Worm (Caenorhabditis elegans): ENCODE results near the gene F40A3.4.

The F40A3.4 gene

DNA sequence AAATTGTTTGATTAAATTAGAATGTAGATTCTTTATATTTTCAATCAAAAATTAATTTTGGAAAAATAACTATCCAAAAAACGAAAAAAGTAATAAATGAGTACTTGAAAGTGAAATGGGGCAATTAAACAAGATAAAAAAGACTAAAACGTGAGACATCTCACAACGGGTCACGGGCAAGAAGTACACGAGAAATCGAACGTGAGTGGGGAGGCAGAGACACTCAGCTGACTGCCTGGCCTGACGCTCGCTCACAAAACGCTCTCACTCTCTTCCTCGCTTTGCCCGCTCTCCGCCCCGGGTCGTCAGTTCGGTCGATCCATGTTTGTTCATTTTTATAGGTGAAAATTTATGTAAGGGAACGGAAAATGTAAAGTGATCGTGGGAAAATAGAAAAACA is 27.3 kb upstream of the F40A3.4 start:
- peak; percentile 1 for TF ChIP-seq cog-1 (tag; optimal IDR thresholded peaks at IDR 0.05)
- TF ChIP-seq tab-1 (GFP tag; IDR thresholded peaks at IDR 0.05) = no peak

ce11 chrV:7852078-7852477 is 23.5 kb upstream of the F40A3.4 start:
- no peak for TF ChIP-seq ztf-29 (GFP tag; IDR thresholded peaks at IDR 0.05)
- no peak for TF ChIP-seq T22C8.4 (GFP tag; IDR thresholded peaks at IDR 0.05)
- no peak for TF ChIP-seq flt-1 (GFP tag; IDR thresholded peaks at IDR 0.05)
- no peak for TF ChIP-seq tab-1 (GFP tag; IDR thresholded peaks at IDR 0.05)
- no peak for TF ChIP-seq ref-1 (GFP tag; conservative IDR thresholded peaks at IDR 0.05)
- no peak for TF ChIP-seq med-1 (GFP tag; optimal IDR thresholded peaks at IDR 0.05; ENCODE audit: insufficient read depth)
- TF ChIP-seq klf-2 (GFP tag; conservative IDR thresholded peaks at IDR 0.05) = no peak

DNA sequence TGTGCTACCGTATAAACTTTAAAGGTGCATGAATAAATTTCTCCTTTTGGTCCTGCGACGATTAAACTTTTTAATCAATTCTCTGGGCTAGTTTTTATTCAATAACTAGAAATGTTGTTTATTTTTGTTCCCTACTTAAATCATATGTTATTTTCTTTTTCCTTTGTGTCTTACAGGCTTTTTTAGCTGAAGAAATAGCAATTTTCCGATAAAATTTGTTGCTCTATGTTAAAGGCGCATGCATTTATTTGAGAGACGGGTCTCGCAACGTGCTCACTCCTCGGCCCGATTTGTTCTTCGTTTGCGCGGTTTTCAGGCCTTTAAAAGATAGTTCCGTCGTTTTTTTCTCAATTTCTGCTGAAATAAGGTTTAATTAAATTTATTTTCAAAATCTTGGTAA is 21.7 kb upstream of the F40A3.4 start:
- TF ChIP-seq klf-2 (GFP tag; conservative IDR thresholded peaks at IDR 0.05) (no peak), cog-1 (tag; optimal IDR thresholded peaks at IDR 0.05) (no peak), ztf-23 (GFP tag; IDR thresholded peaks at IDR 0.05) (no peak), T22C8.4 (GFP tag; IDR thresholded peaks at IDR 0.05) (no peak), flt-1 (GFP tag; IDR thresholded peaks at IDR 0.05) (no peak), tab-1 (GFP tag; IDR thresholded peaks at IDR 0.05) (no peak), ztf-29 (GFP tag; IDR thresholded peaks at IDR 0.05) (no peak), ref-1 (GFP tag; conservative IDR thresholded peaks at IDR 0.05) (no peak), med-1 (GFP tag; optimal IDR thresholded peaks at IDR 0.05; ENCODE audit: insufficient read depth) (no peak)

DNA sequence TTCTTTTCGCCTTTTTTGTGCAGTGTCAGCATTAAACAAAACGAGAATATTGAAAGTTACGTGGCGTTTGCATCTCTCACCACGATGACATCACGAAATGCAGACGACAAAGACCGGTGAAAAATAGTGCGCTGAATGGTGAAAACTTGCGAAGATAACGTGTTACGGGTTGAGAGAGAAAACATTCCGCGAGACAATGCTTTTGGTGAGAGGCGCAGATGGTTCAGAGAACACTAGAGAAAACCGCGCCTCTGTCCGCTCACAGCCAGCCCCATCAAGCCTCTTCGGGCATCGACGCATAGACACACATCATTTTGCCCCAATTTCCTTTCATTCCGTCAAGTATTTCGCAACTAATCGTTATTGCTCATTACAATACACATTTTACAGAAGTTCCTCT is 21.0 kb upstream of the F40A3.4 start, which contains the start of the genes C37C3.9 and C37C3.18:
C37C3.9 (minus strand) TSS at position 98 of the 400 bp plus-strand sequence.
C37C3.18 (plus strand) TSS at position 391 of the 400 bp plus-strand sequence.
- TF ChIP-seq tab-1 (GFP tag; IDR thresholded peaks at IDR 0.05) (0 out of 2 replicates have a peak, but pooled peaks have one; percentile 42), cog-1 (tag; optimal IDR thresholded peaks at IDR 0.05) (peak; percentile 30), flt-1 (GFP tag; IDR thresholded peaks at IDR 0.05) (0 out of 2 replicates have a peak, but pooled peaks have one; percentile 49), ztf-29 (GFP tag; IDR thresholded peaks at IDR 0.05) (no peak)

DNA sequence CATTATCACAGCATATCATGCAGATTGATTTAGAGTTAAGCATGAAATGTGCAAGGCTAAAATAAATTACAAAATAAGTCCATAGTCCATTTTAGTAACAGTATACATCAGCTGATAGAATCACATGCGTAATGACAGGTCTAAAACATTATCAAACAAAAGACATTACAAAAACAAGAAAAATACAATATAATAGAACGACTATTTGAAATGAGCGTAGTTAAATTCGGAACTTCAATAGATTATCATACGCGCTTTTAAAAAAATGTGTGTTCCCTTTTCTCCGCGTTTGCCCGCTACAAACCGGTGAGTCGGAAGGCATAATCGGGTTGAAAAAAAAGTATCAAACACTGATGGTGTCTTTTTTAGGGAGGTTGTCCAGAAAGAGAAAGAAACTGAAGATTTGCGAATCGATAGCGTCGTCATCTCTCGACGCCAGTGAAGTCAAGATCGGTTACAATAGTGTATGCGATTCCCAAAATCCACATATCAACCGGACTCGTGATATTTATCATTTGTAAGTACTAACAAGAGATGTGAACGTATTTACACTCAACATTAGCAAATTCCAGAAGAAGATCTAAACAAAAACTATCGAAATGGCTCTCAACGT is 20.1 kb upstream of the F40A3.4 start, which contains the start of gene C37C3.2:
C37C3.2 (plus strand) TSS at position 563 of the 613 bp plus-strand sequence.
- TF ChIP-seq cog-1 (tag; optimal IDR thresholded peaks at IDR 0.05) = no peak
- no peak for TF ChIP-seq ref-1 (GFP tag; conservative IDR thresholded peaks at IDR 0.05)
- TF ChIP-seq klf-2 (GFP tag; conservative IDR thresholded peaks at IDR 0.05) = no peak
- TF ChIP-seq flt-1 (GFP tag; IDR thresholded peaks at IDR 0.05) = no peak
- no peak for TF ChIP-seq ztf-23 (GFP tag; IDR thresholded peaks at IDR 0.05)
- TF ChIP-seq med-1 (GFP tag; optimal IDR thresholded peaks at IDR 0.05; ENCODE audit: insufficient read depth) = no peak
- TF ChIP-seq tab-1 (GFP tag; IDR thresholded peaks at IDR 0.05) = no peak
- no peak for TF ChIP-seq ztf-29 (GFP tag; IDR thresholded peaks at IDR 0.05)
- TF ChIP-seq T22C8.4 (GFP tag; IDR thresholded peaks at IDR 0.05) = no peak

ce11 chrV:7856641-7857040 is 18.9 kb upstream of the F40A3.4 start:
- no peak for TF ChIP-seq klf-2 (GFP tag; conservative IDR thresholded peaks at IDR 0.05)
- no peak for TF ChIP-seq ref-1 (GFP tag; conservative IDR thresholded peaks at IDR 0.05)
- TF ChIP-seq flt-1 (GFP tag; IDR thresholded peaks at IDR 0.05) = no peak

ce11 chrV:7857931-7858330 is 17.6 kb upstream of the F40A3.4 start, which contains the start of gene C37C3.1:
C37C3.1 (plus strand) TSS chrV:7857963.
- TF ChIP-seq ref-1 (GFP tag; conservative IDR thresholded peaks at IDR 0.05) = no peak
- TF ChIP-seq med-1 (GFP tag; optimal IDR thresholded peaks at IDR 0.05; ENCODE audit: insufficient read depth) = no peak
- TF ChIP-seq flt-1 (GFP tag; IDR thresholded peaks at IDR 0.05) = no peak
- no peak for TF ChIP-seq T22C8.4 (GFP tag; IDR thresholded peaks at IDR 0.05)
- TF ChIP-seq ztf-23 (GFP tag; IDR thresholded peaks at IDR 0.05) = no peak
- TF ChIP-seq klf-2 (GFP tag; conservative IDR thresholded peaks at IDR 0.05) = no peak
- no peak for TF ChIP-seq ztf-29 (GFP tag; IDR thresholded peaks at IDR 0.05)

- TF ChIP-seq klf-2 (GFP tag; conservative IDR thresholded peaks at IDR 0.05) (no peak), ztf-23 (GFP tag; IDR thresholded peaks at IDR 0.05) (no peak), flt-1 (GFP tag; IDR thresholded peaks at IDR 0.05) (no peak)
Measured at ce11 chrV:7861792-7862191, 13.8 kb upstream of the F40A3.4 start, which contains the start of gene C37C3.17. C37C3.17 (minus strand) TSS chrV:7861892.

ce11 chrV:7863020-7863523 is 12.5 kb upstream of the F40A3.4 start, which contains the start of gene C37C3.10:
C37C3.10 (minus strand) TSS chrV:7863070.
- no peak for TF ChIP-seq ztf-23 (GFP tag; IDR thresholded peaks at IDR 0.05)
- TF ChIP-seq flt-1 (GFP tag; IDR thresholded peaks at IDR 0.05) = no peak
- TF ChIP-seq T22C8.4 (GFP tag; IDR thresholded peaks at IDR 0.05) = no peak
- TF ChIP-seq tab-1 (GFP tag; IDR thresholded peaks at IDR 0.05) = no peak
- TF ChIP-seq klf-2 (GFP tag; conservative IDR thresholded peaks at IDR 0.05) = no peak
- no peak for TF ChIP-seq ref-1 (GFP tag; conservative IDR thresholded peaks at IDR 0.05)
- no peak for TF ChIP-seq ztf-29 (GFP tag; IDR thresholded peaks at IDR 0.05)
- no peak for TF ChIP-seq med-1 (GFP tag; optimal IDR thresholded peaks at IDR 0.05; ENCODE audit: insufficient read depth)
- TF ChIP-seq cog-1 (tag; optimal IDR thresholded peaks at IDR 0.05) = no peak

DNA sequence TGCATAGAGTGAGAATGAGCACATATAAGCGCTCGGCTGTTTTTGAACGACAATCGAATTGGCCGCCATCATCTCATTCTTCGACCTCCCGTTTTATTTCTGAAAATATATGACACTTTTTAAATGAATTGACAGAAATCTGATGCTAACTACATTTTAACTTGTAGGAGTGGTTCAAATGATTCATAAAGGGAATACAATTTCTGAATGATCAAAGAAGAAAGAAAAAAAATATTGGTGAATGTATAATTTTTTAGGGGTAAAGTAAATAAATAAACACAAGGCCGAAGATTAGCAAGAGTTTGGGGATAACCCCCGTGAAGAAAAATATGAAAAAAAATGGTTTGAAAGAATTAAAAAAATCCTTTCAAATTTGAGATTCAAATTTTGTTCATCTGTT is 10.9 kb upstream of the F40A3.4 start, which contains the start of gene C37C3.11:
C37C3.11 (minus strand) TSS at position 101 of the 400 bp plus-strand sequence.
- TF ChIP-seq cog-1 (tag; optimal IDR thresholded peaks at IDR 0.05) (no peak), klf-2 (GFP tag; conservative IDR thresholded peaks at IDR 0.05) (no peak), ztf-23 (GFP tag; IDR thresholded peaks at IDR 0.05) (no peak), med-1 (GFP tag; optimal IDR thresholded peaks at IDR 0.05; ENCODE audit: insufficient read depth) (no peak), T22C8.4 (GFP tag; IDR thresholded peaks at IDR 0.05) (no peak), ztf-29 (GFP tag; IDR thresholded peaks at IDR 0.05) (no peak), ref-1 (GFP tag; conservative IDR thresholded peaks at IDR 0.05) (no peak), tab-1 (GFP tag; IDR thresholded peaks at IDR 0.05) (no peak), flt-1 (GFP tag; IDR thresholded peaks at IDR 0.05) (no peak)
